Worm (Caenorhabditis elegans): Measurements from ENCODE around the gene fbxb-47.

The fbxb-47 gene

DNA sequence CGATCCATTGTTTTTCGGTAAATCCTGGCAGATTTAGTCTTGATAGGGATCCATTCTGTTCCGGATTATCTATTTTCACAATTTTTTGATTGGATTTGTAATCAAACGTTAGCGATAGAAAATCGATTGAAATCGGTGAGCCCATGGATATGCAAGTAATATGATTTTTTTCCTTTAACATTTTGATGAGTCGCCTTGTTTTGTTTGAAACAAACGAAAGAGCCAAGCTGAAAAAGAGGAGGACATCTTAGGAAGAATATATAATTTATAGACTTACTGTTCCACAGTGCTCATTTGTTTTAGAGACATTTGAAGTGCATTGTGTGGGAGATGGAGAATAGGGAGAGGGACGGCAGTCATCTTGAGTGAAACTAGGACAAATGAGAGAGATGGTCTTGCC lies 14.4 kb downstream of the fbxb-47 start, which contains the start of the genes fbxb-18 and fbxb-19:
TSS of gene fbxb-18 (minus strand) at position 101 of the 400 bp plus-strand sequence.
TSS of gene fbxb-19 (minus strand) at position 369 of the 400 bp plus-strand sequence.
- TF ChIP-seq mes-4 (tag; optimal IDR thresholded peaks at IDR 0.05) = no peak
- no peak for TF ChIP-seq ceh-58 (GFP tag; IDR thresholded peaks at IDR 0.05)
- TF ChIP-seq Y79H2A.3 (GFP tag; conservative IDR thresholded peaks at IDR 0.05) = no peak
- TF ChIP-seq ZK185.1 (tag; optimal IDR thresholded peaks at IDR 0.05; ENCODE audit: poor library complexity, severe bottlenecking) = no peak
- no peak for TF ChIP-seq madf-10 (tag; optimal IDR thresholded peaks at IDR 0.05)
- no peak for TF ChIP-seq attf-6 (GFP tag; IDR thresholded peaks at IDR 0.05)
- TF ChIP-seq lin-54 (GFP tag; optimal IDR thresholded peaks at IDR 0.05) = no peak

DNA sequence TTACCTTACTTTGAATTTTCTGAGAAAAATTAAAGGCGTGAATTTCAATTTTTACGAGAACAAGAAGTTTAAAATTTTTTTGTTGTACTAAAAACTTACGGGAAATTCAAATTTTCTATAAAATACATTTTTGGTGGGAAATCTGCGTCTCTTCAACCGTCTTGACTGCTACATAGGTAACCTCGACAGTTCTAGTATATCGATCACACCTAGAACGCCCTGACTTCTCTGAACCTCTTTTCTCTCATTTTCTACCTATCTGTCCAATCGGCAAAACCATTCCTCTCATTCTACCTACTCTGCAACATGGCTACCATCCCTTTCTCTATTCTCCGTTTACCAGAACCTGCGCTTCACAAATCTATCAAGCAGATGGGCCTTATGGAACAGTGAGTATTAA lies 19.5 kb downstream of the fbxb-47 start, which contains the start of gene fbxb-25:
TSS of gene fbxb-25 (plus strand) at position 301 of the 400 bp plus-strand sequence.
- TF ChIP-seq ceh-40 (GFP tag; IDR thresholded peaks at IDR 0.05) (no peak), C06A6.2 (GFP tag; conservative IDR thresholded peaks at IDR 0.05) (no peak), F52B5.7 (tag; optimal IDR thresholded peaks at IDR 0.05) (no peak), F57C9.4 (tag; optimal IDR thresholded peaks at IDR 0.05) (no peak), tbx-9 (tag; optimal IDR thresholded peaks at IDR 0.05; ENCODE audit: borderline replicate concordance) (no peak), B0035.1 (tag; optimal IDR thresholded peaks at IDR 0.05) (no peak), madf-6 (GFP tag; IDR thresholded peaks at IDR 0.05) (no peak), lin-40 (tag; optimal IDR thresholded peaks at IDR 0.05) (no peak), nfya-2 (GFP tag; IDR thresholded peaks at IDR 0.05) (no peak), lsy-27 (tag; optimal IDR thresholded peaks at IDR 0.05; ENCODE audit: borderline replicate concordance, insufficient read depth) (no peak), madf-10 (tag; optimal IDR thresholded peaks at IDR 0.05) (no peak), lin-35 (GFP tag; optimal IDR thresholded peaks at IDR 0.05) (no peak), mes-4 (tag; optimal IDR thresholded peaks at IDR 0.05) (no peak), madf-3 (GFP tag; IDR thresholded peaks at IDR 0.05) (no peak), cebp-2 (GFP tag; IDR thresholded peaks at IDR 0.05) (no peak), pbrm-1 (GFP tag; IDR thresholded peaks at IDR 0.05) (no peak)

DNA sequence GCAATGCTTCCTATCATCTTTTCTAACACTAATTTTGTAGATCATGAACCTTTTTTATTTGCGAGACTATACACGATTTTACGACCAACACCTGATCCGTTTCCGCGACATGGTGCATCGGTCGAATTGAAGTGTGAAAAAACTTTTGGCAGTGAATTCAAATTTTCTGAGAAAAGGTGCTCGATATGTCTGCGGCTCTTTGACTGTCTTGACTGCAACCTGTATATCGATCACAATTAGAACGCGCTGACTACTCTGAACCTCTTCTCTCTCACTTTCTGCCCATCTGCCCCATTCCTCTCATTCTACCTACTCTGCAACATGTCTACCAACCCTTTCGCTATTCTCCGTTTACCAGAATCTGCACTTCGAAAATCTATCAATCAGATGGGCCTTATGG lies 21.0 kb downstream of the fbxb-47 start, which contains the start of gene fbxb-26:
TSS of gene fbxb-26 (plus strand) at position 301 of the 400 bp plus-strand sequence.
- no peak for TF ChIP-seq pha-4 (tag; optimal IDR thresholded peaks at IDR 0.05)
- no peak for TF ChIP-seq him-1 (tag; optimal IDR thresholded peaks at IDR 0.05)
- TF ChIP-seq ztf-3 (GFP tag; optimal IDR thresholded peaks at IDR 0.05) = no peak
- TF ChIP-seq B0336.3 (GFP tag; IDR thresholded peaks at IDR 0.05) = no peak

DNA sequence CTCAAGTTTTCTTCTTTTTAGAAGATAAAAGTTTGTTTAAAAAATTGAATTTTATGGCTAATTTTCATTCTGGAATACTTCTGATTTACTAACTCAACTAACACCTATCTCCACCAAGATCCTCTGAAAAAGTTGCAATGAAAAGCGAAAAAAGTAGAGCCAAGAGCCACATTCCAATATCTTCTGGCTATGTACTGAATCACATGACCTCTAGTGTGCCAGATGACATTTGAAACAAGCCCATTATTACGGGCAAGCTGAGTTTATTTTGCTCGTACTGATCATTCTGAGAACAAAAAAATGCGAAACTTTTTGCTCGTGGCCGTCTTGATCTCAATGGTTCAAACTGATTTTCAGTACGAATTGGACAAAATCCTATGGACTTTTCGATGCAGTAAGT lies 24.2 kb downstream of the fbxb-47 start, which contains the start of gene irld-36:
TSS of gene irld-36 (plus strand) at position 301 of the 400 bp plus-strand sequence.
- TF ChIP-seq madf-8 (GFP tag; conservative IDR thresholded peaks at IDR 0.05) = no peak
- TF ChIP-seq hmg-20 (GFP tag; IDR thresholded peaks at IDR 0.05) = no peak
- no peak for TF ChIP-seq nhr-120 (GFP tag; IDR thresholded peaks at IDR 0.05)
- TF ChIP-seq ceh-100 (GFP tag; IDR thresholded peaks at IDR 0.05) = no peak
- no peak for TF ChIP-seq B0261.1 (tag; optimal IDR thresholded peaks at IDR 0.05)
- no peak for TF ChIP-seq nfya-2 (GFP tag; IDR thresholded peaks at IDR 0.05)
- TF ChIP-seq zfh-2 (GFP tag; conservative IDR thresholded peaks at IDR 0.05) = no peak

DNA sequence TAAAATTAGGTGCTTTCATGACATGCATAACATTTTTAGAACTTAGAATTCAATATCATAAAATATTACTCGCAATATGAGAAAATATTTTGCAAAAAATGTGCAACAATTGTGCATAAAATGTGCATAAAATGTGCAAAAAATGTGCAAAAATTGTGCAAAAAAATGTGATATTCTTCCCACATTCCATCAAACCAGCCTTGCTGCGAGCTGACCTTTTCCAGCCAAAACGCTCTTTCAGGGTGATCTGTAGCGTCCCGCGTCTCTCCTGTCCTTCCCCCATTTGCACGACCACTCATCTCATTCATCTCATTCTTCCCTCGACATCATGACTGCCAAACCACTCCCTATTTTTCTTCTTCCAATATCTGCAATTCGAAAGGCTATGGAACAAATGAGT lies 27.2 kb downstream of the fbxb-47 start, which contains the start of gene fbxb-17:
TSS of gene fbxb-17 (plus strand) at position 301 of the 400 bp plus-strand sequence.
- no peak for TF ChIP-seq F52B5.7 (tag; optimal IDR thresholded peaks at IDR 0.05)
- no peak for TF ChIP-seq hlh-12 (tag; optimal IDR thresholded peaks at IDR 0.05)
- TF ChIP-seq C06A6.2 (GFP tag; conservative IDR thresholded peaks at IDR 0.05) = no peak
- no peak for TF ChIP-seq egl-44 (GFP tag; IDR thresholded peaks at IDR 0.05)
- TF ChIP-seq snpc-4 (GFP tag; optimal IDR thresholded peaks at IDR 0.05) = no peak
- no peak for TF ChIP-seq snpc-4 (tag; optimal IDR thresholded peaks at IDR 0.05)
